Fruit fly (Drosophila melanogaster) whole organism, adult: Measurements from ENCODE around the gene mri.

Experiments used
- CG14711 ChIP-seq: fragments of 200-800 bp; sonication (Bioruptor generic); optimal IDR thresholded peaks from 2 replicates; lab custom pipeline; 2018; ENCODE audit warnings: missing biosample characterization, mild to moderate bottlenecking, missing genetic modification characterization, moderate library complexity
- CG33017 ChIP-seq: fragments of 200-800 bp; sonication (Bioruptor generic); optimal IDR thresholded peaks from 2 replicates; lab custom pipeline; 2018; ENCODE audit warnings: missing biosample characterization, mild to moderate bottlenecking, missing genetic modification characterization, moderate library complexity
- bab1 ChIP-seq: fragments of 200-800 bp; sonication (Bioruptor generic); optimal IDR thresholded peaks from 3 replicates; lab custom pipeline; 2019; ENCODE audit warnings: missing biosample characterization, mild to moderate bottlenecking, missing genetic modification characterization, moderate library complexity
- tj ChIP-seq: fragments of 200-800 bp; sonication (Bioruptor generic); optimal IDR thresholded peaks from 3 replicates; lab custom pipeline; 2017; ENCODE audit warnings: missing biosample characterization, mild to moderate bottlenecking, missing genetic modification characterization, moderate library complexity

dm6 chr3L:199050-199745 is 776 bp upstream of the mri start:
- TF ChIP-seq tj (GFP tag; lab: Kevin White, UChicago) (no peak), bab1 (GFP tag; lab: Kevin White, UChicago) (peak; percentile 19), CG33017 (no peak), CG14711 (tag; lab: Kevin White, UChicago) (no peak)
